Worm (Caenorhabditis elegans): ENCODE results near the gene mtrr-1.

The mtrr-1 gene

ce11 chrII:9331343-9331742 is 45.6 kb downstream of the mtrr-1 start, which contains the start of gene eif-3.F:
eif-3.F (plus strand) TSS chrII:9331643.
- no peak for TF ChIP-seq ama-1 (optimal IDR thresholded peaks at IDR 0.05)
- TF ChIP-seq nhr-237 (tag; optimal IDR thresholded peaks at IDR 0.05), result no peak
- TF ChIP-seq lsy-2 (tag; optimal IDR thresholded peaks at IDR 0.05), result no peak
- no peak for TF ChIP-seq peb-1 (tag; optimal IDR thresholded peaks at IDR 0.05)
- no peak for TF ChIP-seq crh-2 (tag; optimal IDR thresholded peaks at IDR 0.05)
- TF ChIP-seq dmd-4 (tag; optimal IDR thresholded peaks at IDR 0.05), result no peak
- no peak for TF ChIP-seq lin-13 (GFP tag; optimal IDR thresholded peaks at IDR 0.05)
- no peak for TF ChIP-seq unc-62 (GFP tag; optimal IDR thresholded peaks at IDR 0.05)
- no peak for TF ChIP-seq nhr-6 (tag; optimal IDR thresholded peaks at IDR 0.05)
- no peak for TF ChIP-seq lin-11 (tag; optimal IDR thresholded peaks at IDR 0.05)

- TF ChIP-seq nhr-21 (tag; optimal IDR thresholded peaks at IDR 0.05), result no peak
- TF ChIP-seq unc-55 (GFP tag; optimal IDR thresholded peaks at IDR 0.05), result no peak
- no peak for TF ChIP-seq lin-13 (GFP tag; optimal IDR thresholded peaks at IDR 0.05)
- TF ChIP-seq ceh-82 (tag; optimal IDR thresholded peaks at IDR 0.05), result no peak
- TF ChIP-seq fos-1 (tag; optimal IDR thresholded peaks at IDR 0.05), result no peak
- no peak for TF ChIP-seq ZK546.5 (tag; optimal IDR thresholded peaks at IDR 0.05)
- no peak for TF ChIP-seq dmd-4 (tag; optimal IDR thresholded peaks at IDR 0.05)
- no peak for TF ChIP-seq C34F6.9 (tag; optimal IDR thresholded peaks at IDR 0.05)
- no peak for TF ChIP-seq elt-1 (tag; optimal IDR thresholded peaks at IDR 0.05)
- TF ChIP-seq R02D3.7 (tag; optimal IDR thresholded peaks at IDR 0.05), result no peak
- no peak for TF ChIP-seq egl-27 (tag; optimal IDR thresholded peaks at IDR 0.05)
- no peak for TF ChIP-seq mab-5 (tag; optimal IDR thresholded peaks at IDR 0.05)
- TF ChIP-seq ztf-11 (tag; optimal IDR thresholded peaks at IDR 0.05), result no peak
- no peak for TF ChIP-seq mdl-1 (tag; optimal IDR thresholded peaks at IDR 0.05)
- TF ChIP-seq mbf-1 (tag; optimal IDR thresholded peaks at IDR 0.05), result no peak
- no peak for TF ChIP-seq aly-2 (tag; optimal IDR thresholded peaks at IDR 0.05)
- no peak for TF ChIP-seq nhr-237 (tag; optimal IDR thresholded peaks at IDR 0.05)
- TF ChIP-seq skn-1 (tag; optimal IDR thresholded peaks at IDR 0.05), result no peak
- TF ChIP-seq ama-1 (optimal IDR thresholded peaks at IDR 0.05), result no peak
Measured at ce11 chrII:9333034-9333433, 47.3 kb downstream of the mtrr-1 start.

ce11 chrII:9333714-9334113 is 47.9 kb downstream of the mtrr-1 start, which contains the start of gene scp-1:
scp-1 (plus strand) TSS chrII:9334014.
- no peak for TF ChIP-seq snpc-4 (tag; optimal IDR thresholded peaks at IDR 0.05)
- TF ChIP-seq R02D3.7 (tag; optimal IDR thresholded peaks at IDR 0.05), result no peak
- TF ChIP-seq egl-27 (tag; optimal IDR thresholded peaks at IDR 0.05), result no peak

ce11 chrII:9336651-9337050 is 50.9 kb downstream of the mtrr-1 start:
- peak; percentile 32 for TF ChIP-seq unc-55 (GFP tag; optimal IDR thresholded peaks at IDR 0.05)
- no peak for TF ChIP-seq nhr-77 (tag; optimal IDR thresholded peaks at IDR 0.05)
- TF ChIP-seq unc-39 (tag; optimal IDR thresholded peaks at IDR 0.05), result no peak
- TF ChIP-seq ama-1 (optimal IDR thresholded peaks at IDR 0.05), result peak; percentile 81
- TF ChIP-seq mdl-1 (tag; optimal IDR thresholded peaks at IDR 0.05), result no peak
- TF ChIP-seq mbf-1 (tag; optimal IDR thresholded peaks at IDR 0.05), result no peak
- TF ChIP-seq elt-1 (tag; optimal IDR thresholded peaks at IDR 0.05), result no peak
- TF ChIP-seq peb-1 (tag; optimal IDR thresholded peaks at IDR 0.05), result no peak
- TF ChIP-seq ceh-16 (tag; optimal IDR thresholded peaks at IDR 0.05), result no peak
- TF ChIP-seq blmp-1 (tag; optimal IDR thresholded peaks at IDR 0.05; ENCODE audit: insufficient read depth), result no peak
- peak; percentile 40 for TF ChIP-seq C34F6.9 (tag; optimal IDR thresholded peaks at IDR 0.05)

Data from whole organism, L2 larva.